Worm (Caenorhabditis elegans) whole organism, L1 larva: ENCODE results near the gene fars-3.

Source experiments
- F16B12.6 ChIP-seq: fragments of 150-350 bp; optimal IDR thresholded peaks from 2 replicates; lab custom pipeline; 2014; ENCODE audit warnings: missing biosample characterization, missing genetic modification characterization
- Y116A8C.19 ChIP-seq: sonication (generic microtip); optimal IDR thresholded peaks from 2 replicates; lab custom pipeline; 2016; ENCODE audit warnings: missing compliant biosample characterization, missing genetic modification characterization, borderline replicate concordance
- aly-2 ChIP-seq: fragments of 150-350 bp; optimal IDR thresholded peaks from 2 replicates; lab custom pipeline; 2014; ENCODE audit warnings: missing biosample characterization, missing genetic modification characterization
- ceh-8 ChIP-seq: fragments of 200-800 bp; sonication (Bioruptor generic); optimal IDR thresholded peaks from 2 replicates; lab custom pipeline; 2018; ENCODE audit warnings: mild to moderate bottlenecking, missing genetic modification characterization, moderate library complexity, missing compliant biosample characterization
- ceh-82 ChIP-seq, 3 experiments: fragments of 150-350 bp in 1 of 3; sonication (generic microtip) in 2 of 3; optimal IDR thresholded peaks; 2 replicates each; lab custom pipeline; 2014 to 2017; ENCODE audit warnings: missing biosample characterization in 3 of 3, missing genetic modification characterization in 3 of 3
- ceh-88 ChIP-seq: fragments of 200-800 bp; sonication (Bioruptor generic); IDR thresholded peaks from 2 replicates; pipeline ENCODE4 v1.3.6; 2022; ENCODE audit warnings: missing genetic modification characterization, missing compliant biosample characterization
- ceh-90 ChIP-seq: sonication (generic microtip); optimal IDR thresholded peaks from 2 replicates; lab custom pipeline; 2016; ENCODE audit warnings: missing genetic modification characterization, missing compliant biosample characterization
- ces-1 ChIP-seq: fragments of 150-350 bp; optimal IDR thresholded peaks from 2 replicates; lab custom pipeline; 2014; ENCODE audit warnings: missing biosample characterization, missing genetic modification reagents, missing genetic modification characterization
- dpl-1 ChIP-seq, 3 experiments: fragments of 150-350 bp in 2 of 3; sonication (generic microtip) in 1 of 3; optimal IDR thresholded peaks; 2 replicates each; lab custom pipeline; 2014 to 2017; ENCODE audit warnings: missing biosample characterization in 3 of 3, missing genetic modification characterization in 3 of 3, missing genetic modification reagents in 3 of 3
- dsc-1 ChIP-seq: sonication (generic microtip); optimal IDR thresholded peaks from 2 replicates; lab custom pipeline; 2016; ENCODE audit warnings: mild to moderate bottlenecking, missing genetic modification characterization, missing compliant biosample characterization
- efl-1 ChIP-seq, 4 experiments: fragments of 150-350 bp; optimal IDR thresholded peaks in 3 of 4; peaks in 1 of 4; 1 replicate in 1 of 4; 2 replicates in 3 of 4; lab custom pipeline; 2014; ENCODE audit warnings: missing biosample characterization in 2 of 4, missing genetic modification characterization in 2 of 4, missing genetic modification reagents in 2 of 4
- egl-13 ChIP-seq: sonication (generic microtip); optimal IDR thresholded peaks from 2 replicates; lab custom pipeline; 2016; ENCODE audit warnings: missing genotype, missing genetic modification reagents, missing genetic modification characterization, missing compliant biosample characterization
- elt-2 ChIP-seq: sonication (generic microtip); optimal IDR thresholded peaks from 2 replicates; lab custom pipeline; 2016; ENCODE audit warnings: missing genetic modification characterization, mild to moderate bottlenecking, inconsistent platforms, missing compliant biosample characterization, missing genetic modification reagents
- elt-3 ChIP-seq, 6 experiments: fragments of 150-350 bp in 1 of 6; sonication (generic microtip); optimal IDR thresholded peaks; 2 replicates each; lab custom pipeline; 2017 to 2018; ENCODE audit warnings: missing biosample characterization in 6 of 6, missing genetic modification characterization in 6 of 6, inconsistent platforms in 1 of 6
- fkh-10 ChIP-seq: sonication (generic microtip); optimal IDR thresholded peaks from 2 replicates; lab custom pipeline; 2017; ENCODE audit warnings: missing biosample characterization, missing genetic modification reagents, missing genetic modification characterization
- grh-1 ChIP-seq: fragments of 200-800 bp; sonication (Bioruptor generic); IDR thresholded peaks from 2 replicates; pipeline ENCODE4 v1.3.6; 2022; ENCODE audit warnings: missing genetic modification reagents, missing genetic modification characterization, missing compliant biosample characterization
- lin-15B ChIP-seq: fragments of 150-350 bp; sonication (generic microtip); optimal IDR thresholded peaks from 3 replicates; lab custom pipeline; 2014; ENCODE audit warnings: missing biosample characterization, missing genetic modification characterization
- lin-35 ChIP-seq, 2 experiments: fragments of 150-350 bp; optimal IDR thresholded peaks; 2 replicates each; lab custom pipeline; 2014; ENCODE audit warnings: missing biosample characterization in 2 of 2, missing genetic modification characterization in 2 of 2, missing genetic modification reagents in 2 of 2
- lir-3 ChIP-seq: sonication (generic microtip); optimal IDR thresholded peaks from 2 replicates; lab custom pipeline; 2016; ENCODE audit warnings: mild to moderate bottlenecking, missing genetic modification characterization, moderate library complexity, missing compliant biosample characterization; ENCODE audit not compliant: poor library complexity
- mef-2 ChIP-seq: fragments of 150-350 bp; optimal IDR thresholded peaks from 2 replicates; lab custom pipeline; 2014; ENCODE audit warnings: missing biosample characterization, missing genetic modification characterization
- nhr-12 ChIP-seq: sonication (generic microtip); optimal IDR thresholded peaks from 2 replicates; lab custom pipeline; 2017; ENCODE audit warnings: missing biosample characterization, missing genetic modification characterization
- nhr-20 ChIP-seq: sonication (generic microtip); optimal IDR thresholded peaks from 2 replicates; lab custom pipeline; 2016; ENCODE audit warnings: mild to moderate bottlenecking, missing genetic modification characterization, missing compliant biosample characterization
- nhr-28 ChIP-seq: fragments of 150-350 bp; optimal IDR thresholded peaks from 2 replicates; lab custom pipeline; 2014; ENCODE audit warnings: missing biosample characterization, missing genetic modification characterization
- nhr-71 ChIP-seq: sonication (generic microtip); optimal IDR thresholded peaks from 2 replicates; lab custom pipeline; 2016; ENCODE audit warnings: mild to moderate bottlenecking, missing genetic modification characterization, moderate library complexity, missing compliant biosample characterization
- nhr-76 ChIP-seq: sonication (generic microtip); optimal IDR thresholded peaks from 2 replicates; lab custom pipeline; 2017; ENCODE audit warnings: missing biosample characterization, missing genetic modification characterization
- nhr-84 ChIP-seq: sonication (generic microtip); optimal IDR thresholded peaks from 2 replicates; lab custom pipeline; 2017; ENCODE audit warnings: missing biosample characterization, missing genetic modification characterization
- nhr-85 ChIP-seq: sonication (generic microtip); peaks from one replicate; lab custom pipeline; 2016; ENCODE audit warnings: missing genetic modification characterization, inconsistent platforms, missing compliant biosample characterization
- pax-3 ChIP-seq: fragments of 200-800 bp; sonication (Bioruptor generic); optimal IDR thresholded peaks from 2 replicates; lab custom pipeline; 2018; ENCODE audit warnings: mild to moderate bottlenecking, missing genetic modification characterization, moderate library complexity, missing compliant biosample characterization
- pqm-1 ChIP-seq: sonication (generic microtip); optimal IDR thresholded peaks from 3 replicates; lab custom pipeline; 2017; ENCODE audit warnings: missing biosample characterization, missing genetic modification characterization
- snu-23 ChIP-seq: sonication (generic microtip); optimal IDR thresholded peaks from 2 replicates; lab custom pipeline; 2016; ENCODE audit warnings: missing genetic modification characterization, missing compliant biosample characterization
- sox-4 ChIP-seq: sonication (generic microtip); optimal IDR thresholded peaks from 2 replicates; lab custom pipeline; 2016; ENCODE audit warnings: missing genetic modification characterization, missing compliant biosample characterization
- sptf-1 ChIP-seq: fragments of 150-350 bp; optimal IDR thresholded peaks from 2 replicates; lab custom pipeline; 2014; ENCODE audit warnings: missing biosample characterization, missing genetic modification characterization
- tbx-2 ChIP-seq: sonication (generic microtip); optimal IDR thresholded peaks from 2 replicates; lab custom pipeline; 2016; ENCODE audit warnings: missing genetic modification characterization, missing compliant biosample characterization
- tlp-1 ChIP-seq: fragments of 150-350 bp; optimal IDR thresholded peaks from 2 replicates; lab custom pipeline; 2014; ENCODE audit warnings: missing biosample characterization, missing genetic modification characterization
- unc-30 ChIP-seq: sonication (generic microtip); optimal IDR thresholded peaks from 2 replicates; lab custom pipeline; 2017; ENCODE audit warnings: missing biosample characterization, missing genetic modification characterization
- unc-62 ChIP-seq: fragments of 150-350 bp; optimal IDR thresholded peaks from 2 replicates; lab custom pipeline; 2014; ENCODE audit warnings: missing biosample characterization, missing genetic modification reagents, missing genetic modification characterization
- unc-86 ChIP-seq: sonication (generic microtip); optimal IDR thresholded peaks from 2 replicates; lab custom pipeline; 2016; ENCODE audit warnings: missing genetic modification characterization, missing compliant biosample characterization
- unc-98 ChIP-seq: fragments of 200-800 bp; sonication (Bioruptor generic); IDR thresholded peaks from 2 replicates; pipeline ENCODE4 v1.3.6; 2022; ENCODE audit warnings: missing genetic modification characterization, missing compliant biosample characterization
- vab-15 ChIP-seq: sonication (generic microtip); optimal IDR thresholded peaks from 2 replicates; lab custom pipeline; 2017; ENCODE audit warnings: missing genotype, mild to moderate bottlenecking, missing genetic modification characterization, missing compliant biosample characterization
- zip-4 ChIP-seq: fragments of 200-800 bp; sonication (Bioruptor generic); optimal IDR thresholded peaks from 2 replicates; lab custom pipeline; 2018; ENCODE audit warnings: mild to moderate bottlenecking, missing genetic modification characterization, moderate library complexity, missing compliant biosample characterization
- ztf-11 ChIP-seq, 2 experiments: sonication (generic microtip); optimal IDR thresholded peaks; 2 replicates each; lab custom pipeline; 2016 to 2017; ENCODE audit warnings: missing genetic modification characterization in 2 of 2, missing biosample characterization in 1 of 2, missing compliant biosample characterization in 1 of 2
- ztf-4 ChIP-seq: fragments of 150-350 bp; optimal IDR thresholded peaks from 2 replicates; lab custom pipeline; 2014; ENCODE audit warnings: missing biosample characterization, missing genetic modification characterization

fars-3 gene

ce11 chrII:8442176-8442575 is 22.5 kb upstream of the fars-3 start (continued):
- TF ChIP-seq elt-2 (tag; lab: Kevin White, UChicago) (no peak), nhr-20 (tag; lab: Kevin White, UChicago) (peak; percentile 60), pax-3 (tag; lab: Kevin White, UChicago) (no peak), elt-3 (tag; optimal IDR thresholded peaks at IDR 0.05; lab: Kevin White, UChicago) (peak in 2 of 6 experiments; percentile 9 to 46), egl-13 (tag; lab: Kevin White, UChicago) (no peak), unc-86 (no peak), unc-30 (tag; lab: Kevin White, UChicago) (no peak), sptf-1 (tag; lab: Kevin White, UChicago) (no peak), F16B12.6 (peak; percentile 90), ceh-88 (no peak), Y116A8C.19 (tag; lab: Kevin White, UChicago) (no peak), nhr-28 (tag; lab: Kevin White, UChicago) (no peak), dsc-1 (tag; lab: Kevin White, UChicago) (no peak), unc-98 (GFP tag; lab: Robert Waterston, UW) (no peak), nhr-84 (no peak), tlp-1 (tag; lab: Kevin White, UChicago) (no peak), ztf-11 (tag; optimal IDR thresholded peaks at IDR 0.05; lab: Kevin White, UChicago) (no peak), vab-15 (no peak), ceh-82 (tag; optimal IDR thresholded peaks at IDR 0.05; lab: Kevin White, UChicago) (peak; percentile 14 to 56 (median 37)), ces-1 (GFP tag; lab: Kevin White, UChicago) (no peak), ceh-90 (tag; lab: Kevin White, UChicago) (no peak), ceh-8 (GFP tag; lab: Kevin White, UChicago) (no peak), nhr-71 (peak; percentile 71), nhr-76 (tag; lab: Kevin White, UChicago) (no peak), lin-35 (GFP tag; optimal IDR thresholded peaks at IDR 0.05; lab: Kevin White, UChicago) (peak; percentile 45 to 67), grh-1 (GFP tag; lab: Robert Waterston, UW) (no peak), nhr-85 (tag; lab: Kevin White, UChicago) (peak; percentile 82), aly-2 (tag; lab: Kevin White, UChicago) (no peak), dpl-1 (GFP tag; optimal IDR thresholded peaks at IDR 0.05; lab: Kevin White, UChicago) (peak; percentile 34 to 58 (median 51)), zip-4 (no peak), unc-62 (GFP tag; lab: Kevin White, UChicago) (no peak), snu-23 (GFP tag; lab: Kevin White, UChicago) (peak; percentile 54), tbx-2 (tag; lab: Kevin White, UChicago) (peak; percentile 38), ztf-4 (tag; lab: Kevin White, UChicago) (no peak), nhr-12 (tag; lab: Kevin White, UChicago) (no peak)

ce11 chrII:8442717-8443223 is 21.9 kb upstream of the fars-3 start, which contains the start of gene eif-3.G:
eif-3.G (plus strand) TSS chrII:8442767.
- no peak for TF ChIP-seq efl-1 (optimal IDR thresholded peaks at IDR 0.05; lab: Kevin White, UChicago)
- TF ChIP-seq efl-1 (GFP tag; optimal IDR thresholded peaks at IDR 0.05 in 1 of 2; lab: Kevin White, UChicago) = peak in 1 of 2 experiments; percentile 88
- TF ChIP-seq dsc-1 (tag; lab: Kevin White, UChicago) = no peak

ce11 chrII:8444007-8444406 is 20.6 kb upstream of the fars-3 start, which contains the start of gene evl-20:
evl-20 (plus strand) TSS chrII:8444307.
- TF ChIP-seq nhr-71 (no peak), nhr-85 (tag; lab: Kevin White, UChicago) (no peak), mef-2 (tag; lab: Kevin White, UChicago) (no peak), ztf-4 (tag; lab: Kevin White, UChicago) (no peak), lir-3 (tag; lab: Kevin White, UChicago) (no peak), nhr-12 (tag; lab: Kevin White, UChicago) (no peak), fkh-10 (GFP tag; lab: Kevin White, UChicago) (no peak), lin-15B (no peak), pqm-1 (no peak), zip-4 (no peak), sox-4 (tag; lab: Kevin White, UChicago) (no peak)
- TF ChIP-seq, all 84 proteins: peak for 0
